Fruit fly (Drosophila melanogaster): Measurements from ENCODE around the gene saturn.

Gene saturn

dm6 chr3L:14219422-14219853 is 16.3 kb downstream of the saturn start:
- peak; percentile 28 for TF ChIP-seq CG17801 (GFP tag; optimal IDR thresholded peaks at IDR 0.05; ENCODE audit: partially characterized antibody)

dm6 chr3L:14220611-14221497 is 17.7 kb downstream of the saturn start:
- TF ChIP-seq CG17801 (GFP tag; optimal IDR thresholded peaks at IDR 0.05; ENCODE audit: partially characterized antibody), result no peak

- no peak for TF ChIP-seq CG17801 (GFP tag; optimal IDR thresholded peaks at IDR 0.05; ENCODE audit: partially characterized antibody)
These were observed 19.1 kb downstream of the saturn start for dm6 chr3L:14222199-14222598.

- TF ChIP-seq CG17801 (GFP tag; optimal IDR thresholded peaks at IDR 0.05; ENCODE audit: partially characterized antibody), result no peak
These were observed 20.3 kb downstream of the saturn start for dm6 chr3L:14223450-14223849.

dm6 chr3L:14229069-14229468 is 25.9 kb downstream of the saturn start:
- TF ChIP-seq CG17801 (GFP tag; optimal IDR thresholded peaks at IDR 0.05; ENCODE audit: partially characterized antibody), result no peak

dm6 chr3L:14229481-14229880 is 26.4 kb downstream of the saturn start:
- TF ChIP-seq CG17801 (GFP tag; optimal IDR thresholded peaks at IDR 0.05; ENCODE audit: partially characterized antibody), result no peak

- no peak for TF ChIP-seq CG17801 (GFP tag; optimal IDR thresholded peaks at IDR 0.05; ENCODE audit: partially characterized antibody)
These were observed 30.0 kb downstream of the saturn start, which contains the start of gene CG7924 for dm6 chr3L:14233169-14233568. Gene CG7924, plus strand, starts transcription at chr3L:14233469.

dm6 chr3L:14235820-14236219 is 32.7 kb downstream of the saturn start, which contains the start of gene CG34244:
Gene CG34244, minus strand, starts transcription at chr3L:14235941.
- peak; percentile 9 for TF ChIP-seq CG17801 (GFP tag; optimal IDR thresholded peaks at IDR 0.05; ENCODE audit: partially characterized antibody)

- TF ChIP-seq CG17801 (GFP tag; optimal IDR thresholded peaks at IDR 0.05; ENCODE audit: partially characterized antibody), result no peak
These were observed 33.2 kb downstream of the saturn start, which contains the start of gene CG7906 for dm6 chr3L:14236335-14236734. Gene CG7906, plus strand, starts transcription at chr3L:14236635.

dm6 chr3L:14239325-14239724 is 36.2 kb downstream of the saturn start:
- TF ChIP-seq CG17801 (GFP tag; optimal IDR thresholded peaks at IDR 0.05; ENCODE audit: partially characterized antibody), result no peak

- TF ChIP-seq CG17801 (GFP tag; optimal IDR thresholded peaks at IDR 0.05; ENCODE audit: partially characterized antibody), result no peak
These were observed 37.9 kb downstream of the saturn start for dm6 chr3L:14241065-14241464.

- no peak for TF ChIP-seq CG17801 (GFP tag; optimal IDR thresholded peaks at IDR 0.05; ENCODE audit: partially characterized antibody)
These were observed 50.3 kb downstream of the saturn start for dm6 chr3L:14253455-14253854.
